Worm (Caenorhabditis elegans) whole organism, early embryonic: ENCODE results near the gene spp-1.

ENCODE experiments used
- B0310.2 ChIP-seq: sonication (generic microtip); optimal IDR thresholded peaks from 2 replicates; lab custom pipeline; 2016; ENCODE audit warnings: mild to moderate bottlenecking, missing genetic modification characterization, missing compliant biosample characterization
- F13C5.2 ChIP-seq: sonication (generic microtip); optimal IDR thresholded peaks from 2 replicates; lab custom pipeline; 2017; ENCODE audit warnings: mild to moderate bottlenecking, missing genetic modification characterization, inconsistent platforms, missing compliant biosample characterization
- aly-1 ChIP-seq: sonication (generic microtip); optimal IDR thresholded peaks from 2 replicates; lab custom pipeline; 2016; ENCODE audit warnings: missing genetic modification characterization, missing compliant biosample characterization
- ama-1 ChIP-seq: fragments of 150-350 bp; optimal IDR thresholded peaks from 2 replicates; lab custom pipeline; 2014
- ceh-13 ChIP-seq: fragments of 200-800 bp; sonication (Bioruptor generic); optimal IDR thresholded peaks from 2 replicates; lab custom pipeline; 2018; ENCODE audit warnings: mild to moderate bottlenecking, missing genetic modification characterization, missing compliant biosample characterization
- ceh-36 ChIP-seq: sonication (generic microtip); optimal IDR thresholded peaks from 2 replicates; lab custom pipeline; 2016; ENCODE audit warnings: missing genetic modification characterization, inconsistent platforms, missing compliant biosample characterization
- ets-7 ChIP-seq: sonication (generic microtip); optimal IDR thresholded peaks from 2 replicates; lab custom pipeline; 2016; ENCODE audit warnings: missing genotype, missing genetic modification characterization, missing compliant biosample characterization
- flt-1 ChIP-seq: fragments of 200-800 bp; sonication (Bioruptor generic); IDR thresholded peaks from 2 replicates; pipeline ENCODE4 v1.3.6; 2022; ENCODE audit warnings: missing genetic modification characterization, missing compliant biosample characterization
- hmbx-1 ChIP-seq: sonication (generic microtip); optimal IDR thresholded peaks from 2 replicates; lab custom pipeline; 2016; ENCODE audit warnings: mild to moderate bottlenecking, missing genetic modification characterization, missing compliant biosample characterization
- hmg-4 ChIP-seq: fragments of 200-800 bp; sonication (Bioruptor generic); optimal IDR thresholded peaks from 2 replicates; lab custom pipeline; 2018; ENCODE audit warnings: mild to moderate bottlenecking, missing genetic modification characterization, missing compliant biosample characterization
- hnd-1 ChIP-seq: sonication (generic microtip); optimal IDR thresholded peaks from 2 replicates; lab custom pipeline; 2016; ENCODE audit warnings: missing genetic modification characterization, missing compliant biosample characterization
- pes-1 ChIP-seq: fragments of 200-800 bp; sonication (Bioruptor generic); IDR thresholded peaks from 2 replicates; pipeline ENCODE4 v1.3.6; 2022; ENCODE audit warnings: missing genetic modification reagents, missing genetic modification characterization, missing compliant biosample characterization
- scrt-1 ChIP-seq: fragments of 200-800 bp; sonication (Bioruptor generic); IDR thresholded peaks from 2 replicates; pipeline ENCODE4 v1.3.6; 2022; ENCODE audit warnings: missing genetic modification characterization, missing compliant biosample characterization
- sea-1 ChIP-seq: fragments of 200-800 bp; sonication (Bioruptor generic); conservative IDR thresholded peaks from 2 replicates; pipeline ENCODE4 v1.3.6; 2022; ENCODE audit warnings: missing genetic modification characterization, missing compliant biosample characterization
- tbx-11 ChIP-seq: fragments of 200-800 bp; sonication (Bioruptor generic); IDR thresholded peaks from 2 replicates; pipeline ENCODE4 v1.3.6; 2022; ENCODE audit warnings: missing genetic modification characterization, missing compliant biosample characterization
- tbx-37 ChIP-seq: fragments of 200-800 bp; sonication (Bioruptor generic); conservative IDR thresholded peaks from 2 replicates; pipeline ENCODE4 v1.3.6; 2022; ENCODE audit warnings: missing genetic modification reagents, missing genetic modification characterization, missing compliant biosample characterization
- tra-4 ChIP-seq: sonication (generic microtip); optimal IDR thresholded peaks from 2 replicates; lab custom pipeline; 2017; ENCODE audit warnings: missing genetic modification characterization, missing compliant biosample characterization

spp-1 gene

DNA sequence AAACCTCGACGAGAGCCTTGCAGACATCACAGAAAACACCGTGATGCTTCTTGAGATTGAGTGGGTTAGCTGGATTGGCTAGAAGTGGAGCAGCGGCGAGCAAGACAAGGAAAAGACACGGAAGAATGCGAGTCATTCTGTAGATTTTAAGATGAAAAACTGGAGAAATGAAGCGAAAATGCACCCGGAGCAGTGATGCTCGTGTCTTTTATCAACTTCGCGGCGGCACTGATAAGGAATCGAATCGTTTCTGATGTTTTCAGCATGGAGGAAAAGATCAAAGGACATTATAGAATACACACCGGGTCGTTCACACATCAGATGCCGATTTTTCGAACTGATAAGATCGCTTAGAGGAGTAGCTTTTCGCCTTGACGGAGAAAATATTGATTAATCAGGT is at the start of gene spp-1:
TSS of gene spp-1 (minus strand) at position 287 of the 400 bp plus-strand sequence.
- TF ChIP-seq ceh-13 (GFP tag; lab: Kevin White, UChicago) = no peak
- TF ChIP-seq ceh-36 (tag; lab: Kevin White, UChicago) = no peak
- no peak for TF ChIP-seq aly-1 (tag; lab: Kevin White, UChicago)
- TF ChIP-seq hmg-4 (GFP tag; lab: Kevin White, UChicago) = no peak
- TF ChIP-seq tbx-37 (GFP tag; lab: Robert Waterston, UW) = no peak
- TF ChIP-seq scrt-1 (GFP tag; lab: Robert Waterston, UW) = no peak
- TF ChIP-seq ama-1 (lab: Kevin White, UChicago) = no peak
- TF ChIP-seq tra-4 = no peak
- TF ChIP-seq hmbx-1 (tag; lab: Kevin White, UChicago) = no peak
- no peak for TF ChIP-seq F13C5.2 (tag; lab: Kevin White, UChicago)
- TF ChIP-seq hnd-1 (tag; lab: Kevin White, UChicago) = no peak
- no peak for TF ChIP-seq B0310.2
- no peak for TF ChIP-seq flt-1
- TF ChIP-seq ets-7 = no peak
- TF ChIP-seq tbx-11 = no peak
- TF ChIP-seq sea-1 (GFP tag; lab: Robert Waterston, UW) = no peak
- no peak for TF ChIP-seq pes-1 (GFP tag; lab: Robert Waterston, UW)

DNA sequence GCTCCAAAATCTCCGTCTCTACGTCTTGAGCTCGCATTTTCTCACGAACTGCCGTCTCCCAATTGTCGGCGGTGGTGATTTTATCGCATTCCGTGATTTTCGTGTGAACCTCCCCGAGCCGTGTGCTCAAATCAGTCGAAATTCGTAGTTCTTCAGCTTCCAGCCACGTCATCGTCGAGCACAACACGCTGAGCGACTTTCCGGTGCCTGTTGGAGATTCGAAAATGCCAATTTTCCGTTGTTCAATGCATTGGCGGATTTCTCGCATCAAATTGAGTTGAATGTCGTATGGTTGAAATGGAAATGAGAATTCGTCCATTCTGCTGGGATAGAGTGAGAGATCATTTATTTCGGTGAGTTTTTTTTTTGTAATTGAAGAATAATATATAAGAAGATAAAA is 49.5 kb upstream of the spp-1 start, which contains the start of the genes M03C11.3 and chl-1:
TSS of gene M03C11.3 (plus strand) at position 153 of the 400 bp plus-strand sequence.
TSS of gene chl-1 (minus strand) at position 323 of the 400 bp plus-strand sequence.
- TF ChIP-seq tbx-37 (GFP tag; lab: Robert Waterston, UW) (no peak), ets-7 (no peak), hmbx-1 (tag; lab: Kevin White, UChicago) (no peak), tra-4 (no peak), ceh-36 (tag; lab: Kevin White, UChicago) (no peak), hmg-4 (GFP tag; lab: Kevin White, UChicago) (no peak), tbx-11 (no peak), sea-1 (GFP tag; lab: Robert Waterston, UW) (no peak), aly-1 (tag; lab: Kevin White, UChicago) (no peak), B0310.2 (no peak), F13C5.2 (tag; lab: Kevin White, UChicago) (no peak), hnd-1 (tag; lab: Kevin White, UChicago) (no peak), ceh-13 (GFP tag; lab: Kevin White, UChicago) (no peak), pes-1 (GFP tag; lab: Robert Waterston, UW) (no peak), ama-1 (lab: Kevin White, UChicago) (no peak), flt-1 (no peak), scrt-1 (GFP tag; lab: Robert Waterston, UW) (no peak)

DNA sequence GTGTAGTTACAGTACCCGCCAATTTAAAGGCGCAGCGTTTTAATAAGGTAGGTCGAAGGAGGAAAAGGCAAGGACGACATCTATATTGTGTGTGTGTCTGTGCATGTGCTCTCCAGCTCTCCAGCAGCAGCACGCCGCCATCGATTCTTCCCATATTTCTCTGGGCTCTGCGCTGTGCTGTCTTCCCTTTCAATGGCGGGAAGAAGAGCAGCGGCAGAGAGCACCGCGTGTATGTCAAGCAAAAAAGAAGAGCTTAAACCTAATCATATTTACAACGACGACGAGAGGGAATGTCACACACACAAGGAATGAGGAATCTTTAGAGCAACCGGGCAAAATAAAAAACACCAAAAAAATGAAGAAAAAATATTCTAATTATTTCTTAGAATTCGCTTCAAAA is 43.5 kb upstream of the spp-1 start:
- no peak for TF ChIP-seq ceh-13 (GFP tag; lab: Kevin White, UChicago)
- no peak for TF ChIP-seq aly-1 (tag; lab: Kevin White, UChicago)
- TF ChIP-seq hmg-4 (GFP tag; lab: Kevin White, UChicago) = no peak
- no peak for TF ChIP-seq tra-4
- TF ChIP-seq flt-1 = no peak
- no peak for TF ChIP-seq hmbx-1 (tag; lab: Kevin White, UChicago)
- TF ChIP-seq scrt-1 (GFP tag; lab: Robert Waterston, UW) = no peak
- no peak for TF ChIP-seq tbx-11
- no peak for TF ChIP-seq hnd-1 (tag; lab: Kevin White, UChicago)
- no peak for TF ChIP-seq B0310.2
- TF ChIP-seq ceh-36 (tag; lab: Kevin White, UChicago) = no peak

DNA sequence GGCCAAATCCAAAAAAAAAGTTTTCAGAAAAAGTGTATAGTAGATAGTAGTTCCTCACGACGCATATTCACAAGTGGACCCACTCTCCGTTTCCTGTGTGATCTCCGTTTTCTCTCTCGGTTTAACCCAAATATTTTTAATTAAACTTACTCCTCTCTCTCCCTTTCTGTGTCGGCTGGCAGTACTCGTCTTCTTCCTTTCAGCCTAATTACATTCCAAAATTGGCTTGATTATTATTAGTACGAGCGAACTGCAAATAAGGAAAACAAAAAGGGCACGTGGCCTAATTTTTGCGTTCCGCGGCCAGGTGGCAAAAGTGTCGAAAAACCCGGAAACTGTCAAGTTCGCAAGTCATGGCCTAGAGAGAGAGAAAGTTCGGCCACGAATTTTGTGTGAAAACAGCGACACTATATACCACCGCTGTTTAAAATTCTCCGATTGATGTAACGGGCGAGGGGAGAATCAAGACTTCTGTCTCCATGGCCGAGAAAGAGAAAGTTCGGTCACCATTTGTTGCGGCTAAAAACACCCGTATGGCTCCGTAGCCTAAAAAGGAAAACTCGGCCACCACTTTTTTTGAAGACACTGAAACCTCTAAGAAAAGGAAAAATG is 41.5 kb upstream of the spp-1 start:
- TF ChIP-seq aly-1 (tag; lab: Kevin White, UChicago) (no peak), pes-1 (GFP tag; lab: Robert Waterston, UW) (no peak), ceh-36 (tag; lab: Kevin White, UChicago) (no peak), flt-1 (no peak), sea-1 (GFP tag; lab: Robert Waterston, UW) (no peak), hnd-1 (tag; lab: Kevin White, UChicago) (no peak), F13C5.2 (tag; lab: Kevin White, UChicago) (no peak), scrt-1 (GFP tag; lab: Robert Waterston, UW) (no peak)

DNA sequence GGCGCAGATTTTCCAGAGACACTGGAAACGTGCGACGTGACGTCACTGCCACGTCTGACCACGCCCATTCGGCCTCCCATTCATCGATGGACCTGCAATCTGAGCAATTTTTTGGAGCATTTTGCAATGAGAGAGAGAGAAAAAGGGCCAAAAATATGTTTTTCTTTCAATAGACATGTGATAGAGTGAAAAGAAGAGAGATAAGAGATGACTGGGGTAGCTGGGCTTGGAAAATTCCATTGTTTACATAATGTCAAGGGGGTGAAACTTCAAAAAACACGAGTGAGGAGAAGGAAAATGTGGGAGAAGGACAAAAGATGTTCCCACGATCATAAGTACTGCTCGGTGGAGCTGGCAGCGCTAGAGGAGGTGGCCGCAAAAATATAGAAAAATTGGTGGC is 40.5 kb upstream of the spp-1 start, which contains the start of gene M03C11.1:
TSS of gene M03C11.1 (minus strand) at position 101 of the 400 bp plus-strand sequence.
- TF ChIP-seq scrt-1 (GFP tag; lab: Robert Waterston, UW) = no peak
- TF ChIP-seq ama-1 (lab: Kevin White, UChicago) = no peak
- no peak for TF ChIP-seq sea-1 (GFP tag; lab: Robert Waterston, UW)
- no peak for TF ChIP-seq hmg-4 (GFP tag; lab: Kevin White, UChicago)
- no peak for TF ChIP-seq tra-4
- no peak for TF ChIP-seq aly-1 (tag; lab: Kevin White, UChicago)
- no peak for TF ChIP-seq flt-1

DNA sequence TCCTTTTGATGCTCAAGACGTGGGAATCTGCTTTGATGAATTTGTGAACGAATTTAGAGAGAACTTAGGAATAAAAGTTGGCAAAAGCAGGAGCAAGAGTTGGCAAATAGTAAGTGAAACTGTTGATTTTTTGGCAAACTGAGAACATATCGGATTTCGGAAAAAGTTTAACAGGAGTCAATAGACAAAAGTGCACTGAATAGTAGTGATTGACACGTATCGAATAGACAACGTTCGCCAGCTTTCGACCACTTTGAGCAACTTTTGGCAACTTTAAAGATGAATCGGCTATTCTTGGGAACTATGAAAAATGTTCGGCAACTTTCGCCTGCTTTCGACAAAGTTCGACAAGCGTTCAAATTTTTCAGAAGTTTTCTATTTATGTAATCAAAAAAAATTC is 36.2 kb upstream of the spp-1 start, which contains the start of gene M03C11.9:
TSS of gene M03C11.9 (minus strand) at position 101 of the 400 bp plus-strand sequence.
- no peak for TF ChIP-seq ceh-36 (tag; lab: Kevin White, UChicago)
- TF ChIP-seq B0310.2 = no peak
- no peak for TF ChIP-seq aly-1 (tag; lab: Kevin White, UChicago)
- no peak for TF ChIP-seq tbx-37 (GFP tag; lab: Robert Waterston, UW)
- TF ChIP-seq ceh-13 (GFP tag; lab: Kevin White, UChicago) = no peak
- TF ChIP-seq hmbx-1 (tag; lab: Kevin White, UChicago) = no peak
- no peak for TF ChIP-seq flt-1
- TF ChIP-seq tbx-11 = no peak
- no peak for TF ChIP-seq hmg-4 (GFP tag; lab: Kevin White, UChicago)
- no peak for TF ChIP-seq pes-1 (GFP tag; lab: Robert Waterston, UW)
- TF ChIP-seq ets-7 = no peak
- no peak for TF ChIP-seq F13C5.2 (tag; lab: Kevin White, UChicago)
- TF ChIP-seq ama-1 (lab: Kevin White, UChicago) = no peak
- no peak for TF ChIP-seq sea-1 (GFP tag; lab: Robert Waterston, UW)
- TF ChIP-seq tra-4 = no peak
- TF ChIP-seq hnd-1 (tag; lab: Kevin White, UChicago) = no peak
- no peak for TF ChIP-seq scrt-1 (GFP tag; lab: Robert Waterston, UW)

DNA sequence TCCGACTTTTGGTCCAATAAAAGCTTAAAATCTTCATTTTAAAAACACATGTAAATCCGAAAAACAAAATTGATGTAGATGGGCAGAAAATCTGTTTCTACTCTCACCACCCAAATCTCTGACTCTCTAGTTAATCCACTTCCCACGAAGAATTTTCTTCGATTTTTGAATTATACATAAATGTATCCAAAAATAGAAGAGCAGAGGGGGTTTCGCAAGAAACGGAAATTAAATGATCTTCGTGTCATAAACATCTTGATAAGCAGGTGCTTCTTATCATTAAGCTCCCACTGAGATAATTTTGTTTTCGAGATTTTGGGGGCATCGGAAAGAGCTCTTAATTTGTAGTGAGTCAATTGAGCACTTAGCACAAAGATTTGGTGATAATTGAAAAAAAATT is 34.1 kb upstream of the spp-1 start:
- no peak for TF ChIP-seq hnd-1 (tag; lab: Kevin White, UChicago)
- no peak for TF ChIP-seq scrt-1 (GFP tag; lab: Robert Waterston, UW)
- TF ChIP-seq pes-1 (GFP tag; lab: Robert Waterston, UW) = no peak
- TF ChIP-seq tbx-11 = no peak
- no peak for TF ChIP-seq ceh-13 (GFP tag; lab: Kevin White, UChicago)
- no peak for TF ChIP-seq ceh-36 (tag; lab: Kevin White, UChicago)
- TF ChIP-seq flt-1 = no peak
- no peak for TF ChIP-seq B0310.2
- no peak for TF ChIP-seq ets-7
